Fruit fly (Drosophila melanogaster): ENCODE measurements around the gene CG15529.

- TF ChIP-seq Dll (optimal IDR thresholded peaks at IDR 0.05) (no peak), usp (GFP tag; optimal IDR thresholded peaks at IDR 0.05) (no peak), psq (optimal IDR thresholded peaks at IDR 0.05) (no peak), EcR (GFP tag; optimal IDR thresholded peaks at IDR 0.05) (no peak), pan (optimal IDR thresholded peaks at IDR 0.05) (no peak), CG8478 (optimal IDR thresholded peaks at IDR 0.05) (no peak)
Measured at dm6 chr3R:30105808-30106207, 46.1 kb upstream of the CG15529 start.
